Worm (Caenorhabditis elegans): ENCODE results near the gene F36D3.4.

The F36D3.4 gene

ce11 chrV:16537908-16538446, 20.5 kb upstream of the F36D3.4 start, which contains the start of gene Y32B12B.2 (continued):
- TF ChIP-seq snpc-4 (GFP tag; optimal IDR thresholded peaks at IDR 0.05) (no peak), snpc-4 (tag; optimal IDR thresholded peaks at IDR 0.05) (peak in 2 of 4 experiments; percentile 52 to 73), B0019.2 (GFP tag; conservative IDR thresholded peaks at IDR 0.05) (no peak; the same call in none of the 2 replicates), let-607 (tag; optimal IDR thresholded peaks at IDR 0.05) (peak in 1 of 2 experiments; percentile 52), rcor-1 (GFP tag; IDR thresholded peaks at IDR 0.05) (0 out of 2 replicates have a peak, but pooled peaks have one; percentile 15), lsl-1 (GFP tag; optimal IDR thresholded peaks at IDR 0.05) (peak; percentile 82), nfyb-1 (GFP tag; IDR thresholded peaks at IDR 0.05) (peak; percentile 74), ztf-22 (GFP tag; optimal IDR thresholded peaks at IDR 0.05) (no peak), ceh-91 (GFP tag; IDR thresholded peaks at IDR 0.05) (peak; percentile 53), lin-26 (GFP tag; IDR thresholded peaks at IDR 0.05) (no peak), ekl-4 (GFP tag; IDR thresholded peaks at IDR 0.05) (no peak; the same call in 1 of the 2 replicates), ztf-3 (GFP tag; optimal IDR thresholded peaks at IDR 0.05) (no peak), nhr-80 (tag; optimal IDR thresholded peaks at IDR 0.05) (no peak), chd-7 (tag; optimal IDR thresholded peaks at IDR 0.05) (no peak), attf-6 (GFP tag; IDR thresholded peaks at IDR 0.05) (peak; percentile 56), D2030.7 (GFP tag; IDR thresholded peaks at IDR 0.05) (peak; percentile 67; the same call in 1 of the 2 replicates), egl-18 (GFP tag; IDR thresholded peaks at IDR 0.05) (no peak), egl-44 (GFP tag; IDR thresholded peaks at IDR 0.05) (no peak), madf-3 (GFP tag; IDR thresholded peaks at IDR 0.05) (0 out of 2 replicates have a peak, but pooled peaks have one; percentile 17), hrde-1 (tag; optimal IDR thresholded peaks at IDR 0.05; ENCODE audit: borderline replicate concordance) (peak; percentile 13), ztf-28 (GFP tag; IDR thresholded peaks at IDR 0.05) (peak; percentile 41; the same call in 1 of the 2 replicates), cebp-1 (GFP tag; IDR thresholded peaks at IDR 0.05) (0 out of 2 replicates have a peak, but pooled peaks have one; percentile 32), cebp-1 (tag; optimal IDR thresholded peaks at IDR 0.05) (no peak), xnd-1 (tag; optimal IDR thresholded peaks at IDR 0.05) (peak; percentile 38), nfya-2 (GFP tag; IDR thresholded peaks at IDR 0.05) (no peak), Y67H2A.10 (GFP tag; conservative IDR thresholded peaks at IDR 0.05) (no peak), pbrm-1 (GFP tag; IDR thresholded peaks at IDR 0.05) (peak; percentile 68; the same call in 1 of the 2 replicates), K11D2.4 (GFP tag; IDR thresholded peaks at IDR 0.05) (peak; percentile 39; the same call in 1 of the 2 replicates), egrh-3 (GFP tag; IDR thresholded peaks at IDR 0.05) (no peak), nhr-90 (tag; optimal IDR thresholded peaks at IDR 0.05) (no peak), ztf-18 (tag; optimal IDR thresholded peaks at IDR 0.05) (peak; percentile 46)

DNA sequence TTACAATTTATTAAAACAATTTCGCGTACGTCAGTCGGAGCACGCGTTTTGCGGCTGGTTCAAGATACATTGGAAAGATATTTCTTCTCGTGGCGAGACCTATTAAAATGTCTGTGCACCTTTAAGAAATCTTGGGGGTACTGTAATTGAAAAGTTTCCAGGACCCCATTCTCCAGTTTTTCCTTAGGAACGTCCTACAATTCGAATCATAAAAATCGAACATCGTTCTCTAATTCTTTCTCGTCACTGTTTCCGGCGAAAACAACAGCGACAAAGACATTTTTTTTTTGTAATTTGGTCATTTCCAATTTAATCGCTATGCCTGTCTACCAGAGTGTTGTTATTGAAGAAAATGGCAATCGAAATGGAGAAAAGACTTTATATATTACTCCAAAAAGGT, 19.2 kb upstream of the F36D3.4 start, which contains the start of gene Y32B12B.1:
Gene Y32B12B.1 (plus strand): TSS at position 301 of the 400 bp plus-strand sequence.
- TF ChIP-seq somi-1 (GFP tag; optimal IDR thresholded peaks at IDR 0.05) (no peak), ztf-26 (tag; optimal IDR thresholded peaks at IDR 0.05) (no peak), hrde-1 (tag; optimal IDR thresholded peaks at IDR 0.05; ENCODE audit: borderline replicate concordance) (no peak), pbrm-1 (GFP tag; IDR thresholded peaks at IDR 0.05) (no peak), sptf-2 (GFP tag; optimal IDR thresholded peaks at IDR 0.05) (no peak), ztf-28 (GFP tag; IDR thresholded peaks at IDR 0.05) (no peak), B0035.1 (tag; optimal IDR thresholded peaks at IDR 0.05) (no peak), tbx-9 (tag; optimal IDR thresholded peaks at IDR 0.05; ENCODE audit: borderline replicate concordance) (no peak), Y56A3A.18 (GFP tag; IDR thresholded peaks at IDR 0.05) (no peak), madf-6 (GFP tag; IDR thresholded peaks at IDR 0.05) (no peak), chd-7 (tag; optimal IDR thresholded peaks at IDR 0.05) (no peak), lin-35 (GFP tag; optimal IDR thresholded peaks at IDR 0.05) (no peak)

Data from whole organism, young adult.